Fruit fly (Drosophila melanogaster) whole organism, embryonic: Measurements from ENCODE around the gene RpL8.

Experiments used
- Atf3 ChIP-seq: fragments of 200-800 bp; sonication (Bioruptor generic); optimal IDR thresholded peaks from 3 replicates; lab custom pipeline; 2016; ENCODE audit warnings: missing biosample characterization, missing genetic modification characterization
- Atf6 ChIP-seq: fragments of 200-800 bp; sonication (Bioruptor generic); IDR thresholded peaks from 2 replicates; pipeline ENCODE4 v1.3.6; 2022; ENCODE audit warnings: missing biosample characterization, missing genetic modification characterization
- CG10462 ChIP-seq: fragments of 200-800 bp; sonication (Bioruptor generic); optimal IDR thresholded peaks from 2 replicates; lab custom pipeline; 2016; ENCODE audit warnings: missing biosample characterization, missing genetic modification characterization
- CG12071 ChIP-seq: fragments of 200-800 bp; sonication (Bioruptor generic); optimal IDR thresholded peaks from 3 replicates; lab custom pipeline; 2018; ENCODE audit warnings: missing biosample characterization, mild to moderate bottlenecking, missing genetic modification characterization
- CG12104 ChIP-seq: fragments of 200-800 bp; sonication (Bioruptor generic); optimal IDR thresholded peaks from 3 replicates; lab custom pipeline; 2016; ENCODE audit warnings: missing biosample characterization, missing genetic modification characterization
- CG12299 ChIP-seq: fragments of 200-800 bp; sonication (Bioruptor generic); optimal IDR thresholded peaks from 2 replicates; lab custom pipeline; 2018; ENCODE audit warnings: missing biosample characterization, mild to moderate bottlenecking, missing genetic modification characterization
- CG1233 ChIP-seq: fragments of 200-800 bp; sonication (Bioruptor generic); optimal IDR thresholded peaks from 4 replicates; lab custom pipeline; 2018; ENCODE audit warnings: missing biosample characterization, mild to moderate bottlenecking, missing genetic modification characterization
- CG12942 ChIP-seq: fragments of 200-800 bp; sonication (Bioruptor generic); optimal IDR thresholded peaks from 3 replicates; lab custom pipeline; 2016; ENCODE audit warnings: missing biosample characterization, missing genetic modification characterization
- CG15696 ChIP-seq: fragments of 200-800 bp; sonication (Bioruptor generic); optimal IDR thresholded peaks from 2 replicates; lab custom pipeline; 2019; ENCODE audit warnings: missing biosample characterization, mild to moderate bottlenecking, missing genetic modification characterization, moderate library complexity
- CG17328 ChIP-seq: fragments of 200-800 bp; sonication (Bioruptor generic); IDR thresholded peaks from 2 replicates; pipeline ENCODE4 v1.3.6; 2022; ENCODE audit warnings: missing biosample characterization, missing genetic modification characterization
- CG2116 ChIP-seq: fragments of 200-800 bp; sonication (Bioruptor generic); optimal IDR thresholded peaks from 3 replicates; lab custom pipeline; 2018; ENCODE audit warnings: missing biosample characterization, mild to moderate bottlenecking, missing genetic modification characterization
- CG2129 ChIP-seq: fragments of 200-800 bp; sonication (Bioruptor generic); IDR thresholded peaks from 2 replicates; pipeline ENCODE4 v1.3.6; 2022; ENCODE audit warnings: missing biosample characterization, missing genetic modification characterization; ENCODE audit not compliant: partially characterized antibody
- CG2678 ChIP-seq: fragments of 200-800 bp; sonication (Bioruptor generic); optimal IDR thresholded peaks from 3 replicates; lab custom pipeline; 2019; ENCODE audit warnings: missing biosample characterization, mild to moderate bottlenecking, missing genetic modification characterization, moderate library complexity
- CG30020 ChIP-seq: fragments of 200-800 bp; optimal IDR thresholded peaks from 2 replicates; lab custom pipeline; 2019; ENCODE audit warnings: missing biosample characterization, mild to moderate bottlenecking, missing genetic modification characterization, moderate library complexity
- CG31224 ChIP-seq: fragments of 200-800 bp; sonication (Bioruptor generic); IDR thresholded peaks from 2 replicates; pipeline ENCODE4 v1.3.6; 2022; ENCODE audit warnings: missing biosample characterization, missing genetic modification characterization
- CG32532 ChIP-seq: fragments of 200-800 bp; sonication (Bioruptor generic); IDR thresholded peaks from 2 replicates; pipeline ENCODE4 v1.3.6; 2022; ENCODE audit warnings: missing biosample characterization, missing genetic modification characterization
- CG42726 ChIP-seq: fragments of 200-800 bp; sonication (Bioruptor generic); IDR thresholded peaks from 2 replicates; pipeline ENCODE4 v1.3.6; 2022; ENCODE audit warnings: missing biosample characterization, missing genetic modification characterization; ENCODE audit not compliant: partially characterized antibody
- CG6654 ChIP-seq: fragments of 200-800 bp; sonication (Bioruptor generic); optimal IDR thresholded peaks from 2 replicates; lab custom pipeline; 2017; ENCODE audit warnings: missing biosample characterization, mild to moderate bottlenecking, missing genetic modification characterization
- CG6791 ChIP-seq: fragments of 200-800 bp; sonication (Bioruptor generic); IDR thresholded peaks from 3 replicates; pipeline ENCODE4 v1.3.6; 2022; ENCODE audit warnings: missing biosample characterization, missing genetic modification characterization; ENCODE audit not compliant: partially characterized antibody
- CG7357 ChIP-seq: fragments of 200-800 bp; sonication (Bioruptor generic); IDR thresholded peaks from 3 replicates; pipeline ENCODE4 v1.3.6; 2022; ENCODE audit warnings: missing biosample characterization, missing genetic modification characterization
- CG7556 ChIP-seq: fragments of 200-800 bp; sonication (Bioruptor generic); optimal IDR thresholded peaks from 2 replicates; lab custom pipeline; 2017; ENCODE audit warnings: missing biosample characterization, mild to moderate bottlenecking, missing genetic modification characterization
- CG9817 ChIP-seq: fragments of 200-800 bp; sonication (Bioruptor generic); optimal IDR thresholded peaks from 2 replicates; lab custom pipeline; 2018; ENCODE audit warnings: missing biosample characterization, mild to moderate bottlenecking, missing genetic modification characterization, moderate library complexity
- D19B ChIP-seq: fragments of 200-800 bp; sonication (Bioruptor generic); optimal IDR thresholded peaks from 2 replicates; lab custom pipeline; 2017; ENCODE audit warnings: missing biosample characterization, mild to moderate bottlenecking, missing genetic modification characterization
- Dref ChIP-seq: fragments of 200-800 bp; sonication (Bioruptor generic); IDR thresholded peaks from 2 replicates; pipeline ENCODE4 v1.3.6; 2022; ENCODE audit warnings: missing biosample characterization, missing genetic modification characterization
- Drgx ChIP-seq: fragments of 200-800 bp; sonication (Bioruptor generic); IDR thresholded peaks from 2 replicates; pipeline ENCODE4 v1.3.6; 2022; ENCODE audit warnings: missing biosample characterization, missing genetic modification characterization
- HLH3B ChIP-seq: fragments of 200-800 bp; sonication (Bioruptor generic); IDR thresholded peaks from 2 replicates; pipeline ENCODE4 v1.3.6; 2022; ENCODE audit warnings: missing biosample characterization, missing genetic modification characterization
- Hey ChIP-seq: fragments of 200-800 bp; sonication (Bioruptor generic); optimal IDR thresholded peaks from 3 replicates; lab custom pipeline; 2018; ENCODE audit warnings: missing biosample characterization, mild to moderate bottlenecking, missing genetic modification characterization
- NK7.1 ChIP-seq: fragments of 200-800 bp; sonication (Bioruptor generic); optimal IDR thresholded peaks from 3 replicates; lab custom pipeline; 2016; ENCODE audit warnings: missing biosample characterization, missing genetic modification characterization
- NfI ChIP-seq: fragments of 200-800 bp; sonication (Bioruptor generic); optimal IDR thresholded peaks from 3 replicates; lab custom pipeline; 2018; ENCODE audit warnings: missing biosample characterization, mild to moderate bottlenecking, missing genetic modification characterization, moderate library complexity
- Scr ChIP-seq: fragments of 200-800 bp; sonication (Bioruptor generic); IDR thresholded peaks from 2 replicates; pipeline ENCODE4 v1.3.6; 2022; ENCODE audit warnings: missing biosample characterization, missing genetic modification characterization; ENCODE audit not compliant: partially characterized antibody
- ac ChIP-seq: fragments of 200-800 bp; sonication (Bioruptor generic); optimal IDR thresholded peaks from 3 replicates; lab custom pipeline; 2017; ENCODE audit warnings: missing biosample characterization, mild to moderate bottlenecking, missing genetic modification characterization
- ara ChIP-seq: fragments of 200-800 bp; sonication (Bioruptor generic); IDR thresholded peaks from 2 replicates; pipeline ENCODE4 v1.3.6; 2022; ENCODE audit warnings: missing biosample characterization, missing genetic modification characterization
- dan ChIP-seq: fragments of 200-800 bp; sonication (Bioruptor generic); IDR thresholded peaks from 2 replicates; pipeline ENCODE4 v1.3.6; 2022; ENCODE audit warnings: missing biosample characterization, missing genetic modification characterization
- danr ChIP-seq: fragments of 200-800 bp; sonication (Bioruptor generic); IDR thresholded peaks from 2 replicates; pipeline ENCODE4 v1.3.6; 2022; ENCODE audit warnings: missing biosample characterization, missing genetic modification characterization
- ham ChIP-seq: fragments of 200-800 bp; sonication (Bioruptor generic); IDR thresholded peaks from 2 replicates; pipeline ENCODE4 v1.3.6; 2022; ENCODE audit warnings: missing biosample characterization, missing genetic modification characterization
- hkb ChIP-seq, 2 experiments: fragments of 200-800 bp in 1 of 2; fragments of >200 bp in 1 of 2; sonication (Bioruptor generic) in 1 of 2; IDR thresholded peaks in 1 of 2; optimal IDR thresholded peaks in 1 of 2; 2 replicates each; pipeline versions ENCODE4 v1.3.6 to Lab custom; 2017 to 2022; ENCODE audit warnings: missing biosample characterization in 1 of 2, missing genetic modification characterization in 1 of 2
- ken ChIP-seq: fragments of 200-800 bp; sonication (Bioruptor generic); IDR thresholded peaks from 3 replicates; pipeline ENCODE4 v1.3.6; 2022; ENCODE audit warnings: missing biosample characterization, missing genetic modification characterization
- lilli ChIP-seq: fragments of 200-800 bp; sonication (Bioruptor generic); optimal IDR thresholded peaks from 3 replicates; lab custom pipeline; 2016; ENCODE audit warnings: missing biosample characterization, missing genetic modification characterization
- mam ChIP-seq: fragments of 200-800 bp; sonication (Bioruptor generic); optimal IDR thresholded peaks from 3 replicates; lab custom pipeline; 2016; ENCODE audit warnings: missing biosample characterization, missing genetic modification characterization
- pb ChIP-seq: fragments of 200-800 bp; sonication (Bioruptor generic); optimal IDR thresholded peaks from 3 replicates; lab custom pipeline; 2016; ENCODE audit warnings: missing biosample characterization, missing genetic modification characterization
- psq ChIP-seq: fragments of 200-800 bp; sonication (Bioruptor generic); optimal IDR thresholded peaks from 2 replicates; lab custom pipeline; 2017; ENCODE audit warnings: missing biosample characterization, missing genetic modification characterization
- ranshi ChIP-seq: fragments of 200-800 bp; sonication (Bioruptor generic); IDR thresholded peaks from 2 replicates; pipeline ENCODE4 v1.3.6; 2022; ENCODE audit warnings: missing biosample characterization, missing genetic modification characterization
- seq ChIP-seq: fragments of 200-800 bp; sonication (Bioruptor generic); IDR thresholded peaks from 2 replicates; pipeline ENCODE4 v1.3.6; 2022; ENCODE audit warnings: missing biosample characterization, missing genetic modification characterization
- stwl ChIP-seq: fragments of 200-800 bp; sonication (Bioruptor generic); optimal IDR thresholded peaks from 3 replicates; lab custom pipeline; 2018; ENCODE audit warnings: missing biosample characterization, mild to moderate bottlenecking, missing genetic modification characterization, moderate library complexity
- tio ChIP-seq: fragments of 200-800 bp; sonication (Bioruptor generic); optimal IDR thresholded peaks from 2 replicates; lab custom pipeline; 2017; ENCODE audit warnings: missing biosample characterization, missing genetic modification characterization, inconsistent platforms
- trh ChIP-seq: fragments of 200-800 bp; sonication (Bioruptor generic); optimal IDR thresholded peaks from 2 replicates; lab custom pipeline; 2016; ENCODE audit warnings: missing biosample characterization, missing genetic modification characterization
- vnd ChIP-seq: fragments of 200-800 bp; sonication (Bioruptor generic); IDR thresholded peaks from 3 replicates; pipeline ENCODE4 v1.3.6; 2022; ENCODE audit warnings: missing biosample characterization, missing genetic modification characterization; ENCODE audit not compliant: partially characterized antibody
- vvl ChIP-seq: fragments of 200-800 bp; sonication (Bioruptor generic); IDR thresholded peaks from 2 replicates; pipeline ENCODE4 v1.3.6; 2022; ENCODE audit warnings: missing biosample characterization, missing genetic modification characterization
- wek ChIP-seq: fragments of 200-800 bp; sonication (Bioruptor generic); optimal IDR thresholded peaks from 3 replicates; lab custom pipeline; 2018; ENCODE audit warnings: missing biosample characterization, mild to moderate bottlenecking, missing genetic modification characterization, moderate library complexity
- z ChIP-seq: fragments of 200-800 bp; sonication (Bioruptor generic); IDR thresholded peaks from 3 replicates; pipeline ENCODE4 v1.3.6; 2022; ENCODE audit warnings: missing biosample characterization, missing genetic modification characterization

Gene RpL8

DNA sequence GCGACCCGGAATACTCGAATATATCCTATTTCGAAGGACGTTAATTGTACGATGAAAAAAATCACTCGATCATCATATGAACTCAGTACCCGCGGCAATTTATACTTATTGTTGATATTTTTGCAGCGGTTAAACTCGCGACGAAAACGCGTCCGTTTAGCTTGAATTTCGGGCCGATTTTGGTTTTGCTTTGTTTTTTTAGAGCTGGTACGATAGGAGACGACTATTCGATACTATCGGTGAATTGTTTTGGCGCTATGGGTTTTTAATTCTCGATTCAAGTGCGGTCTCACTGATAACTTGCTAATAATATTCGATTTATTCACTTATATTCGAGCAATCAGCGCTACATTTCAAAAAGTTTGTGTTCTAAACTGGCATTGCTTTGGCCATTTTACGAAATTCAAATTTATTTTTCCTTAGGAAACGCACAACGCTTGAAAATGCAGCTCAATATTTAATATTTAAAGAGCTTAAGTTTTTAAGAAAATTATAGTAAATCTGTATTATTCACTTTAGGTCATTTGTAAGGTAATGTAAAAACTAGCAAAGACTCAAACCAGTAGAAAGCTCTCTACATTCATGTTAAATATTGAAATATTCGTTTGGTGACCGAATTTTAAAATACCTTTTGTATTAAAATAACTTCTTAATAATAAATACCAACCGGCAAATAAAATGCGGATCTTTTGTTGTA, 33.0 kb upstream of the RpL8 start, which contains the start of gene Spn (continued):
- TF ChIP-seq ac (GFP tag; lab: Kevin White, UChicago) = no peak
- no peak for TF ChIP-seq NfI (GFP tag; lab: Kevin White, UChicago)
- peak; percentile 80 for TF ChIP-seq CG2116 (GFP tag; lab: Kevin White, UChicago)
- TF ChIP-seq Scr (GFP tag; lab: Robert Waterston, UW) = peak; percentile 98
- TF ChIP-seq ham (GFP tag; lab: Robert Waterston, UW) = no peak
- peak; percentile 25 for TF ChIP-seq mam (GFP tag; lab: Kevin White, UChicago)
- TF ChIP-seq CG30020 (tag; lab: Kevin White, UChicago) = no peak
- TF ChIP-seq CG6654 (GFP tag; lab: Kevin White, UChicago) = no peak
- no peak for TF ChIP-seq tio (GFP tag; lab: Kevin White, UChicago)
- TF ChIP-seq CG32532 (GFP tag; lab: Robert Waterston, UW) = peak; percentile 66
- TF ChIP-seq CG12104 (GFP tag; lab: Kevin White, UChicago) = no peak
- TF ChIP-seq psq (GFP tag; lab: Kevin White, UChicago) = no peak
- TF ChIP-seq CG17328 (GFP tag; lab: Robert Waterston, UW) = no peak
- TF ChIP-seq D19B (GFP tag; lab: Kevin White, UChicago) = no peak
- TF ChIP-seq ken (GFP tag; lab: Robert Waterston, UW) = no peak
- no peak for TF ChIP-seq HLH3B (GFP tag; lab: Robert Waterston, UW)
- TF ChIP-seq vnd (GFP tag; lab: Robert Waterston, UW) = peak; percentile 96
- TF ChIP-seq NK7.1 (GFP tag; lab: Kevin White, UChicago) = no peak
- TF ChIP-seq pb (GFP tag; lab: Kevin White, UChicago) = no peak
- no peak for TF ChIP-seq dan (GFP tag; lab: Robert Waterston, UW)
- no peak for TF ChIP-seq CG2678
- no peak for TF ChIP-seq hkb (optimal IDR thresholded peaks at IDR 0.05; lab: Kevin White, UChicago)
- TF ChIP-seq hkb (GFP tag; IDR thresholded peaks at IDR 0.05; lab: Robert Waterston, UW) = peak; percentile 47; the same call in 1 of the 2 replicates
- TF ChIP-seq z (GFP tag; lab: Robert Waterston, UW) = no peak
- no peak for TF ChIP-seq CG9817 (tag; lab: Kevin White, UChicago)
- TF ChIP-seq CG31224 (GFP tag; lab: Robert Waterston, UW) = no peak
- TF ChIP-seq CG42726 (GFP tag; lab: Robert Waterston, UW) = peak; percentile 98
- no peak for TF ChIP-seq Atf3 (GFP tag; lab: Kevin White, UChicago)
- TF ChIP-seq lilli (GFP tag; lab: Kevin White, UChicago) = peak; percentile 51
- no peak for TF ChIP-seq CG7357 (GFP tag; lab: Robert Waterston, UW)
- peak; percentile 89 for TF ChIP-seq stwl
- no peak for TF ChIP-seq CG12942 (GFP tag; lab: Kevin White, UChicago)
- peak; percentile 61 for TF ChIP-seq Drgx (GFP tag; lab: Robert Waterston, UW)
- no peak for TF ChIP-seq wek
- TF ChIP-seq Dref (GFP tag; lab: Robert Waterston, UW) = peak; percentile 86
- peak; percentile 38 for TF ChIP-seq CG12299 (tag; lab: Kevin White, UChicago)
- TF ChIP-seq trh (GFP tag; lab: Kevin White, UChicago) = no peak
- no peak for TF ChIP-seq CG1233 (GFP tag; lab: Kevin White, UChicago)
- TF ChIP-seq CG2129 = peak; percentile 96
- TF ChIP-seq Atf6 (GFP tag; lab: Robert Waterston, UW) = no peak
- TF ChIP-seq vvl (GFP tag; lab: Robert Waterston, UW) = peak; percentile 76; the same call in 1 of the 2 replicates
- TF ChIP-seq CG6791 (GFP tag; lab: Robert Waterston, UW) = peak; percentile 99
- no peak for TF ChIP-seq ara (GFP tag; lab: Robert Waterston, UW)
- TF ChIP-seq seq (GFP tag; lab: Robert Waterston, UW) = no peak
- TF ChIP-seq CG10462 = no peak
- TF ChIP-seq CG15696 = no peak
- TF ChIP-seq CG7556 = no peak
- no peak for TF ChIP-seq CG12071 (GFP tag; lab: Kevin White, UChicago)
- no peak for TF ChIP-seq danr (GFP tag; lab: Robert Waterston, UW)
- no peak for TF ChIP-seq Hey (tag; lab: Kevin White, UChicago)
- TF ChIP-seq ranshi (GFP tag; lab: Robert Waterston, UW) = no peak
